Fruit fly (Drosophila melanogaster): ENCODE results near the gene Marf.

Marf gene

dm6 chrX:6339970-6340548 lies 25.7 kb upstream of the Marf start (continued):
- peak; percentile 89 for TF ChIP-seq sd (tag; optimal IDR thresholded peaks at IDR 0.05)
- TF ChIP-seq sc (optimal IDR thresholded peaks at IDR 0.05), result no peak
- TF ChIP-seq sc (GFP tag; optimal IDR thresholded peaks at IDR 0.05), result no peak
- peak; percentile 57 for TF ChIP-seq ssp (GFP tag; IDR thresholded peaks at IDR 0.05)
- TF ChIP-seq Ptx1 (GFP tag; IDR thresholded peaks at IDR 0.05), result peak; percentile 64
- TF ChIP-seq sisA (GFP tag; IDR thresholded peaks at IDR 0.05), result peak; percentile 47
- no peak for TF ChIP-seq sug (tag; optimal IDR thresholded peaks at IDR 0.05)
- peak; percentile 10 for TF ChIP-seq CG6683 (GFP tag; optimal IDR thresholded peaks at IDR 0.05)
- TF ChIP-seq tx (GFP tag; optimal IDR thresholded peaks at IDR 0.05), result no peak
- peak; percentile 67 for TF ChIP-seq dysf (GFP tag; IDR thresholded peaks at IDR 0.05)
- TF ChIP-seq Elba2 (GFP tag; optimal IDR thresholded peaks at IDR 0.05), result no peak
- TF ChIP-seq seq (GFP tag; IDR thresholded peaks at IDR 0.05), result 0 out of 2 replicates have a peak, but pooled peaks have one; percentile 28
- peak; percentile 50 for TF ChIP-seq NFAT (GFP tag; IDR thresholded peaks at IDR 0.05)
- no peak for TF ChIP-seq CG12236 (GFP tag; optimal IDR thresholded peaks at IDR 0.05)
- no peak for TF ChIP-seq CG17568 (GFP tag; optimal IDR thresholded peaks at IDR 0.05)
- no peak for TF ChIP-seq HLHmδ (GFP tag; optimal IDR thresholded peaks at IDR 0.05)
- TF ChIP-seq cad (GFP tag; optimal IDR thresholded peaks at IDR 0.05), result no peak
- no peak for TF ChIP-seq Dip2 (GFP tag; IDR thresholded peaks at IDR 0.05)
- no peak for TF ChIP-seq CTCF (GFP tag; optimal IDR thresholded peaks at IDR 0.05)
- no peak for TF ChIP-seq CG12744 (GFP tag; optimal IDR thresholded peaks at IDR 0.05)
- no peak for TF ChIP-seq sqz (GFP tag; optimal IDR thresholded peaks at IDR 0.05)
- TF ChIP-seq insv (GFP tag; optimal IDR thresholded peaks at IDR 0.05), result no peak
- peak; percentile 39 for TF ChIP-seq CG3281 (GFP tag; optimal IDR thresholded peaks at IDR 0.05)
- TF ChIP-seq Nf-YB (GFP tag; optimal IDR thresholded peaks at IDR 0.05), result no peak
- no peak for TF ChIP-seq hbn (GFP tag; IDR thresholded peaks at IDR 0.05; ENCODE audit: partially characterized antibody)
- TF ChIP-seq klu (GFP tag; IDR thresholded peaks at IDR 0.05), result peak; percentile 50
- no peak for TF ChIP-seq CG8765 (GFP tag; IDR thresholded peaks at IDR 0.05)
- TF ChIP-seq twi (tag; optimal IDR thresholded peaks at IDR 0.05), result no peak
- TF ChIP-seq D (optimal IDR thresholded peaks at IDR 0.05), result no peak
- no peak for TF ChIP-seq D (GFP tag; optimal IDR thresholded peaks at IDR 0.05)
- TF ChIP-seq ap (GFP tag; IDR thresholded peaks at IDR 0.05), result 0 out of 2 replicates have a peak, but pooled peaks have one; percentile 29
- TF ChIP-seq pb (GFP tag; optimal IDR thresholded peaks at IDR 0.05), result peak; percentile 28
- no peak for TF ChIP-seq CG5180 (GFP tag; optimal IDR thresholded peaks at IDR 0.05)
- TF ChIP-seq CHES-1-like (GFP tag; optimal IDR thresholded peaks at IDR 0.05), result no peak
- TF ChIP-seq NfI (GFP tag; optimal IDR thresholded peaks at IDR 0.05), result peak; percentile 42
- TF ChIP-seq CG30403 (GFP tag; optimal IDR thresholded peaks at IDR 0.05), result peak; percentile 43
- no peak for TF ChIP-seq da (GFP tag; optimal IDR thresholded peaks at IDR 0.05)
- peak; percentile 19 to 43 for TF ChIP-seq dpn (GFP tag; optimal IDR thresholded peaks at IDR 0.05)
- no peak for TF ChIP-seq CG17912 (GFP tag; optimal IDR thresholded peaks at IDR 0.05)
- no peak for TF ChIP-seq pho (GFP tag; optimal IDR thresholded peaks at IDR 0.05)
- TF ChIP-seq btn (GFP tag; optimal IDR thresholded peaks at IDR 0.05), result no peak
- TF ChIP-seq C15 (GFP tag; IDR thresholded peaks at IDR 0.05), result 0 out of 3 replicates have a peak, but pooled peaks have one; percentile 39
- no peak for TF ChIP-seq wek (GFP tag; optimal IDR thresholded peaks at IDR 0.05)
- peak; percentile 35 for TF ChIP-seq CG18262 (tag; optimal IDR thresholded peaks at IDR 0.05)
- TF ChIP-seq CG2889 (GFP tag; IDR thresholded peaks at IDR 0.05), result peak; percentile 57; the same call in 1 of the 3 replicates
- TF ChIP-seq CG4730 (GFP tag; IDR thresholded peaks at IDR 0.05), result no peak
- no peak for TF ChIP-seq Bdp1 (GFP tag; optimal IDR thresholded peaks at IDR 0.05)
- TF ChIP-seq HLH4C (GFP tag; IDR thresholded peaks at IDR 0.05; ENCODE audit: partially characterized antibody), result no peak
- TF ChIP-seq cwo (GFP tag; optimal IDR thresholded peaks at IDR 0.05), result peak; percentile 90
- TF ChIP-seq D19A (tag; optimal IDR thresholded peaks at IDR 0.05), result peak; percentile 54
- no peak for TF ChIP-seq HHEX (GFP tag; optimal IDR thresholded peaks at IDR 0.05)
- TF ChIP-seq Hmx (GFP tag; optimal IDR thresholded peaks at IDR 0.05), result peak; percentile 20

All from whole organism, embryonic.